Worm (Caenorhabditis elegans) whole organism, late embryonic: ENCODE results near the gene Y53F4B.5.

ENCODE experiments used
- dmd-4 ChIP-seq: sonication (generic microtip); optimal IDR thresholded peaks from 2 replicates; lab custom pipeline; 2016; ENCODE audit warnings: borderline replicate concordance, missing genetic modification characterization, missing compliant biosample characterization
- elt-2 ChIP-seq: sonication (generic microtip); optimal IDR thresholded peaks from 2 replicates; lab custom pipeline; 2016; ENCODE audit warnings: missing genetic modification reagents, missing genetic modification characterization, missing compliant biosample characterization
- pha-2 ChIP-seq: sonication (generic microtip); optimal IDR thresholded peaks from 2 replicates; lab custom pipeline; 2017; ENCODE audit warnings: mild to moderate bottlenecking, missing genetic modification characterization, missing compliant biosample characterization

ce11 chrII:14945518-14945917, 38.3 kb downstream of the Y53F4B.5 start:
- TF ChIP-seq dmd-4 (no peak), elt-2 (tag; lab: Kevin White, UChicago) (no peak), pha-2 (tag; lab: Kevin White, UChicago) (no peak)
